Worm (Caenorhabditis elegans) whole organism, late embryonic: ENCODE results near the gene Y56A3A.41.

Experiments used
- ama-1 ChIP-seq: fragments of 150-350 bp; optimal IDR thresholded peaks from 2 replicates; lab custom pipeline; 2014
- ceh-9 ChIP-seq: sonication (generic microtip); optimal IDR thresholded peaks from 2 replicates; lab custom pipeline; 2016; ENCODE audit warnings: mild to moderate bottlenecking, missing genetic modification characterization, inconsistent platforms, missing compliant biosample characterization
- fkh-10 ChIP-seq: fragments of 150-350 bp; optimal IDR thresholded peaks from 2 replicates; lab custom pipeline; 2014; ENCODE audit warnings: missing biosample characterization, missing genetic modification reagents, missing genetic modification characterization
- pat-9 ChIP-seq: fragments of 200-800 bp; sonication (Bioruptor generic); optimal IDR thresholded peaks from 2 replicates; lab custom pipeline; 2018; ENCODE audit warnings: mild to moderate bottlenecking, missing genetic modification characterization, moderate library complexity, missing compliant biosample characterization
- pha-4 ChIP-seq: fragments of 150-350 bp; optimal IDR thresholded peaks from 2 replicates; lab custom pipeline; 2018; ENCODE audit warnings: missing biosample characterization, missing genetic modification reagents, missing genetic modification characterization
- pqm-1 ChIP-seq: sonication (generic microtip); optimal IDR thresholded peaks from 2 replicates; lab custom pipeline; 2016; ENCODE audit warnings: missing genetic modification characterization, missing compliant biosample characterization
- sox-2 ChIP-seq: fragments of 200-800 bp; sonication (Bioruptor generic); IDR thresholded peaks from 2 replicates; pipeline ENCODE4 v1.3.6; 2022; ENCODE audit warnings: missing genetic modification reagents, missing genetic modification characterization, missing compliant biosample characterization

ce11 chrIII:11878751-11879150 is 14.1 kb downstream of the Y56A3A.41 start, which contains the start of gene Y56A3A.6:
- TF ChIP-seq ama-1, result no peak
- TF ChIP-seq pqm-1 (tag; lab: Kevin White, UChicago), result no peak
- no peak for TF ChIP-seq pat-9 (tag; lab: Kevin White, UChicago)
- no peak for TF ChIP-seq fkh-10 (GFP tag; lab: Kevin White, UChicago)
- no peak for TF ChIP-seq ceh-9 (tag; lab: Kevin White, UChicago)
- TF ChIP-seq pha-4 (tag; lab: Kevin White, UChicago), result no peak
- no peak for TF ChIP-seq sox-2
